Worm (Caenorhabditis elegans) whole organism, L4/young adult: Measurements from ENCODE around the gene ran-3.

Experiments used
- W03F9.2 ChIP-seq: fragments of 150-350 bp; optimal IDR thresholded peaks from 2 replicates; lab custom pipeline; 2014; ENCODE audit warnings: missing biosample characterization, missing genetic modification characterization
- dao-5 ChIP-seq: sonication (generic microtip); optimal IDR thresholded peaks from 2 replicates; lab custom pipeline; 2016; ENCODE audit warnings: missing genotype, missing genetic modification characterization, moderate library complexity, missing compliant biosample characterization
- him-1 ChIP-seq: sonication (generic microtip); optimal IDR thresholded peaks from 2 replicates; lab custom pipeline; 2016; ENCODE audit warnings: missing genotype, missing genetic modification reagents, missing genetic modification characterization, missing compliant biosample characterization

ran-3 gene

ce11 chrII:8329462-8329861, 4.6 kb upstream of the ran-3 start, which contains the start of gene C26D10.4:
TSS of gene C26D10.4 (plus strand) at chrII:8329762.
- TF ChIP-seq him-1 (tag; lab: Kevin White, UChicago) = no peak
- no peak for TF ChIP-seq W03F9.2 (tag; lab: Kevin White, UChicago)
- no peak for TF ChIP-seq dao-5 (tag; lab: Kevin White, UChicago)

ce11 chrII:8328820-8329339, 4.0 kb upstream of the ran-3 start, which contains the start of gene hel-1:
TSS of gene hel-1 (minus strand) at chrII:8328870.
- TF ChIP-seq W03F9.2 (tag; lab: Kevin White, UChicago) (peak; percentile 28), him-1 (tag; lab: Kevin White, UChicago) (no peak)

DNA sequence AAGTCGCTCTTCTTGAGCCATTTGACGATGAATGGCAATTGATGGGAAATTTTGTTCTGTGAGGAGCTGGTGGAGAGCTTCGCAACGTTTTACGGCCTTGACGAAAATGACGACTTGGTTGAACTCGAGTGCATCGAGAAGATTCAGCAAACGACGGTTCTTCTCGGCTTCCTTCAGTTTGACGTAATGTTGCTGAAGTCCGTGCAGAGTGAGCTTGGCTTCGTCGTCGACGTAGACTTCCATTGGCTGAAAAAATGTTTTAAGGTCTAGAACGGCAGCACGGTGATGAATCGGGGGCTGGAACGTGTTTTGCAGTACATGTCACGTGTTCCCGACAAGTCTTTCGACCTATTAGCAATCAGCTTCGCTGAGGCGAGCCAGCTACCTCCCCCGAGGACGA, 2.6 kb upstream of the ran-3 start:
- TF ChIP-seq him-1 (tag; lab: Kevin White, UChicago) (no peak), dao-5 (tag; lab: Kevin White, UChicago) (no peak), W03F9.2 (tag; lab: Kevin White, UChicago) (no peak)

ce11 chrII:8326228-8326960, 1.5 kb upstream of the ran-3 start:
- TF ChIP-seq dao-5 (tag; lab: Kevin White, UChicago) (no peak), W03F9.2 (tag; lab: Kevin White, UChicago) (no peak), him-1 (tag; lab: Kevin White, UChicago) (no peak)

DNA sequence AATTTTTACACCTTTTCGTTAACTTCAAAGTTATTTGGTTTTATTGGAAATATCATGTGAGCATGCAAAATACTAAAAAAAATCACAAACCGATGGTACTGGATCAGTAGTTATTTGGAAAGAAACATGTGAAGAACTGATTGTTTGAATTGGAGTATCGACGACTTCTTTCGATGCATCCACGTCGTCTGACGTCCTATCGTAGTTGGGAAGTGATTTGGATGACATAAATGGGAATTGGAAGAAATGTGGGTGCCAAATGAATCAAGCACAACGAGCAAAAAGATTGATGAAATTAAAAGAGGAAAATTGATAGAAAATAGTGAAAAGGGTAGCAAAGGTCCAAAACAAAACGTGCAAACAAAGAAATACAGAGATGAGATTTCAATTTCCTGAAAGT, 3.6 kb downstream of the ran-3 start, which contains the start of gene shw-1:
Gene shw-1 (minus strand): TSS at position 228 of the 400 bp plus-strand sequence.
- TF ChIP-seq W03F9.2 (tag; lab: Kevin White, UChicago) (no peak), him-1 (tag; lab: Kevin White, UChicago) (no peak), dao-5 (tag; lab: Kevin White, UChicago) (no peak)

DNA sequence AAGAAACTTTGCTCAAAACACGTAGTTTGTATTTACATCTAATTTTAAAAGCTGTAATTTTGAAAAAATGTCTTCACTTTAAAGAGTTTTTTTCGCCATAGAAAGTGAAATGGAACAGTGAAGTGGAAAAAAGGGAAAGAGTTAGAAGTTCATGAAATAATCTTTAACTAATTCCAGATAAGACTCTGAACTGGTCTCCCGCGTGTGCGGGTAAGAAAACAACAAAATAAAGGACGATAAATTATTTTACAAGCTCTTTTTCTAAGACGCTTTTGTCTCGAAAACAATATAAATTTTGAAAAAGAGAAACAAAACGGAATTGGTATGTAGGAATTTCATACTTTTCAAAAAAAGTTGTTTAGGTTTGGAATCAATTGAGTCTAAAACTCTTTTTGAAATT, 8.2 kb downstream of the ran-3 start:
- TF ChIP-seq dao-5 (tag; lab: Kevin White, UChicago) (no peak), him-1 (tag; lab: Kevin White, UChicago) (no peak), W03F9.2 (tag; lab: Kevin White, UChicago) (no peak)

DNA sequence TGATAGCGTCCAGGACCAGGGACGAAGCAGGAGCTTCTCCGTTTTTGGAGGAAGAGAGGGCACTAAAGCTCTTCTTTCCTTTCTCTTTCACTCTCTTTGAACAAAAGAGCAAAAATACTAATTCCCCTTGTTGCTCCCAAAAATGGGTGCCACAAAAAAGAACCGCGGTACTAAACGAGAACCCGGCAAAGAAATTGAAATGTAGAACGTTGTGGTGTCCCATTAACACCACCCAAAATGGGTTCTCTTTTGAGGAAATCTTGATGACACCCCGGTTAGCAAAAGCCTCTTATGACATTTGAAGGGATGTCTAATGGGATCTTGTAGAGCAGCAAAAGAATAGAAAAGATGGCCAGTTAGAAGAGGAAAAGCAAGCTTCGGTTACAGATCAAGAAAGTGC, 10.1 kb downstream of the ran-3 start:
- TF ChIP-seq him-1 (tag; lab: Kevin White, UChicago) (no peak), dao-5 (tag; lab: Kevin White, UChicago) (no peak), W03F9.2 (tag; lab: Kevin White, UChicago) (no peak)

DNA sequence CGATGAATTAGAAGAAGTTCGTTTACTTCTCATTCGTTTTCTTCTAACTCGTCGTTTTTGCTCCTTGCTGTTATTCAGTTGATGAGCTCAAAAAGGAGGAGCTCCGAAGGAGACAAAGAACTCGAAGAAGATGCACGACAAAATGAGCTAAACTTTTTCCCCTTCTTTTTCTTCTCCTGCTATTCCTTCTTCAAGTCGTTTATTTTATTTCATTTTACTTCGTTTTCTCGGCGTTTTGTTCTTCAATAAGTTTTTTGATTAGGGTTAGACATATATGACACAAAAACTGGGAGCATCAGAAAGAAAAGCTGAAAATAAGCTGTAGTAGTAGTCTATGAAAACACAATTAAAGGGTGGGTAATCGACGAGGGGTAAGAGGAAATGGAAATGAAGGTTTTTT, 12.8 kb downstream of the ran-3 start:
- TF ChIP-seq W03F9.2 (tag; lab: Kevin White, UChicago) (no peak), dao-5 (tag; lab: Kevin White, UChicago) (no peak), him-1 (tag; lab: Kevin White, UChicago) (no peak)

- no peak for TF ChIP-seq W03F9.2 (tag; lab: Kevin White, UChicago)
- no peak for TF ChIP-seq him-1 (tag; lab: Kevin White, UChicago)
- TF ChIP-seq dao-5 (tag; lab: Kevin White, UChicago) = no peak
Observed at ce11 chrII:8311484-8311883, 13.4 kb downstream of the ran-3 start.

ce11 chrII:8308314-8308713, 16.5 kb downstream of the ran-3 start:
- TF ChIP-seq dao-5 (tag; lab: Kevin White, UChicago) (no peak), him-1 (tag; lab: Kevin White, UChicago) (no peak), W03F9.2 (tag; lab: Kevin White, UChicago) (no peak)

ce11 chrII:8295296-8295695, 29.6 kb downstream of the ran-3 start, which contains the start of gene nlp-55:
TSS of gene nlp-55 (minus strand) at chrII:8295396.
- TF ChIP-seq him-1 (tag; lab: Kevin White, UChicago) = no peak
- TF ChIP-seq dao-5 (tag; lab: Kevin White, UChicago) = no peak
- no peak for TF ChIP-seq W03F9.2 (tag; lab: Kevin White, UChicago)

DNA sequence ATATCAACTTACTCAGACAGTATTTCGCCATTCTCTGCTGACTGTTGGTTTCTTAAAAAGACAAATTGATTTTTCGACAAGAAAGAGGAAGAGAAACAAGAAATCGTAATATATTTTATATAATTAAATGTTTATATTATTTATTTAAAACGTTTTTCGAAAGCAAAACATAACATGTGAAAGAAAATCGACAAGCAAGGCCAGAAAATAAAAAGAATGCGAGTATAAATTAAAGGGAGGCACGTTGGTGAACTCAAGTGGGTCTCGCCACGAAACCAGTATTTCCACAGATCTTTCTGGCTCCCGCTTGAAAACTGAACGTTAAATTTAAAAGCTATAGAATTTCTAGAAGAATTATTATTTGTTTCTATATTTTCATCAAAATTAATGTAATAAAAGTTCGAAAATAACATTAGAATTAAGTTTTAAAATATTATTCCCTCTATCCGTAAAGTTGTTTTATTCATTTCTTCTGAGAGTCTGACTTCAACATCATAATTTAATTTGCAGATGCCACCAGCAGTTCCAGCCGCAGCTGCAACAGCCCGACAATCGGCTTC, 41.6 kb downstream of the ran-3 start, which contains the start of the genes nst-1 and cct-4:
Gene nst-1 (minus strand): TSS at position 51 of the 560 bp plus-strand sequence.
Gene cct-4 (plus strand): TSS at position 510 of the 560 bp plus-strand sequence.
- TF ChIP-seq dao-5 (tag; lab: Kevin White, UChicago) (no peak), W03F9.2 (tag; lab: Kevin White, UChicago) (peak; percentile 61)

DNA sequence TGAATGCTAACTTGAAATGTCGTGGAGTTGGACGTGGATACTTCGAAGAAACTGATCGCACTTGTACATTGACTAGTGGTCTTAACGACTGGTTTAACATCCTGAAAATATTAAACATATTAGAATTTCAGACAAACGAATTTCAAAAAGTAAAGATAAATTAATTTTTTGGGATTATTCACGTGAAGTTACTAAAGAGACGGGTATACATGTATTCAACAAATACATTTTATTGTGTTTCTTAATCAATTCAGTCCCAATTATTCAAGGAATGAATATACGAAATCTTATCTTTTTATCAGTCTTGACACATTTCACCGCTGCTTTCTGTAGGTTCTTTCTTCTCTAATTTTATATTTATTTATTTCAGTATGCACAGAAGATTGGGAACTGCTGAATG, 46.4 kb downstream of the ran-3 start, which contains the start of the genes mrpl-10 and clec-142:
Gene mrpl-10 (minus strand): TSS at position 101 of the 400 bp plus-strand sequence.
Gene clec-142 (plus strand): TSS at position 264 of the 400 bp plus-strand sequence.
- TF ChIP-seq him-1 (tag; lab: Kevin White, UChicago) (no peak), dao-5 (tag; lab: Kevin White, UChicago) (no peak), W03F9.2 (tag; lab: Kevin White, UChicago) (no peak)
